Worm (Caenorhabditis elegans) whole organism, L1 larva: ENCODE measurements around the gene ubq-1.

Source experiments
- C16A3.4 ChIP-seq: fragments of 150-350 bp; optimal IDR thresholded peaks from 2 replicates; lab custom pipeline; 2014; ENCODE audit warnings: missing biosample characterization, missing genetic modification characterization
- C34B4.2 ChIP-seq: sonication (generic microtip); optimal IDR thresholded peaks from 2 replicates; lab custom pipeline; 2017; ENCODE audit warnings: mild to moderate bottlenecking, missing genetic modification characterization, missing compliant biosample characterization
- F16B12.6 ChIP-seq: fragments of 150-350 bp; optimal IDR thresholded peaks from 2 replicates; lab custom pipeline; 2014; ENCODE audit warnings: missing biosample characterization, missing genetic modification characterization
- ama-1 ChIP-seq: fragments of 150-350 bp; optimal IDR thresholded peaks from 2 replicates; lab custom pipeline; 2014
- blmp-1 ChIP-seq: fragments of 150-350 bp; optimal IDR thresholded peaks from 2 replicates; lab custom pipeline; 2014; ENCODE audit warnings: missing biosample characterization, missing genetic modification characterization
- ceh-63 ChIP-seq: fragments of 200-800 bp; sonication (Bioruptor generic); optimal IDR thresholded peaks from 2 replicates; lab custom pipeline; 2018; ENCODE audit warnings: mild to moderate bottlenecking, missing genetic modification characterization, missing compliant biosample characterization
- ceh-82 ChIP-seq, 3 experiments: fragments of 150-350 bp in 1 of 3; sonication (generic microtip) in 2 of 3; optimal IDR thresholded peaks; 2 replicates each; lab custom pipeline; 2014 to 2017; ENCODE audit warnings: missing biosample characterization in 3 of 3, missing genetic modification characterization in 3 of 3
- efl-1 ChIP-seq, 4 experiments: fragments of 150-350 bp; optimal IDR thresholded peaks in 3 of 4; peaks in 1 of 4; 1 replicate in 1 of 4; 2 replicates in 3 of 4; lab custom pipeline; 2014; ENCODE audit warnings: missing biosample characterization in 2 of 4, missing genetic modification characterization in 2 of 4, missing genetic modification reagents in 2 of 4
- fkh-4 ChIP-seq: sonication (generic microtip); optimal IDR thresholded peaks from 2 replicates; lab custom pipeline; 2016; ENCODE audit warnings: missing compliant biosample characterization, missing genetic modification characterization, borderline replicate concordance
- irx-1 ChIP-seq: sonication (generic microtip); optimal IDR thresholded peaks from 2 replicates; lab custom pipeline; 2016; ENCODE audit warnings: missing genetic modification characterization, missing compliant biosample characterization
- lin-14 ChIP-seq: fragments of 200-800 bp; sonication (Bioruptor generic); optimal IDR thresholded peaks from 2 replicates; lab custom pipeline; 2018; ENCODE audit warnings: mild to moderate bottlenecking, missing genetic modification characterization, moderate library complexity, missing compliant biosample characterization
- lin-35 ChIP-seq, 2 experiments: fragments of 150-350 bp; optimal IDR thresholded peaks; 2 replicates each; lab custom pipeline; 2014; ENCODE audit warnings: missing biosample characterization in 2 of 2, missing genetic modification characterization in 2 of 2, missing genetic modification reagents in 2 of 2
- mab-9 ChIP-seq: fragments of 200-800 bp; sonication (Bioruptor generic); IDR thresholded peaks from 2 replicates; pipeline ENCODE4 v1.3.6; 2022; ENCODE audit warnings: missing genetic modification reagents, missing genetic modification characterization, missing compliant biosample characterization
- mep-1 ChIP-seq: fragments of 150-350 bp; optimal IDR thresholded peaks from 2 replicates; lab custom pipeline; 2014; ENCODE audit warnings: missing biosample characterization, missing genetic modification characterization
- nhr-19 ChIP-seq: fragments of 200-800 bp; sonication (Bioruptor generic); conservative IDR thresholded peaks from 2 replicates; pipeline ENCODE4 v1.3.6; 2022; ENCODE audit warnings: missing genetic modification characterization, missing compliant biosample characterization
- nhr-71 ChIP-seq: sonication (generic microtip); optimal IDR thresholded peaks from 2 replicates; lab custom pipeline; 2016; ENCODE audit warnings: mild to moderate bottlenecking, missing genetic modification characterization, moderate library complexity, missing compliant biosample characterization
- nhr-77 ChIP-seq: fragments of 150-350 bp; optimal IDR thresholded peaks from 2 replicates; lab custom pipeline; 2014; ENCODE audit warnings: missing biosample characterization, missing genetic modification characterization
- nhr-85 ChIP-seq: sonication (generic microtip); peaks from one replicate; lab custom pipeline; 2016; ENCODE audit warnings: missing genetic modification characterization, inconsistent platforms, missing compliant biosample characterization
- nhr-90 ChIP-seq: sonication (generic microtip); optimal IDR thresholded peaks from 2 replicates; lab custom pipeline; 2016; ENCODE audit warnings: mild to moderate bottlenecking, missing genetic modification characterization, missing compliant biosample characterization; ENCODE audit not compliant: poor library complexity
- pag-3 ChIP-seq: sonication (generic microtip); optimal IDR thresholded peaks from 2 replicates; lab custom pipeline; 2017; ENCODE audit warnings: missing genetic modification characterization, mild to moderate bottlenecking, missing compliant biosample characterization, antibody characterized with exemption, borderline replicate concordance; ENCODE audit not compliant: insufficient read depth
- pax-3 ChIP-seq: fragments of 200-800 bp; sonication (Bioruptor generic); optimal IDR thresholded peaks from 2 replicates; lab custom pipeline; 2018; ENCODE audit warnings: mild to moderate bottlenecking, missing genetic modification characterization, moderate library complexity, missing compliant biosample characterization
- rnt-1 ChIP-seq: sonication (generic microtip); optimal IDR thresholded peaks from 2 replicates; lab custom pipeline; 2016; ENCODE audit warnings: mild to moderate bottlenecking, missing genetic modification characterization, moderate library complexity, missing compliant biosample characterization
- skn-1 ChIP-seq: fragments of 150-350 bp; optimal IDR thresholded peaks from 2 replicates; lab custom pipeline; 2014; ENCODE audit warnings: missing biosample characterization, missing genetic modification characterization
- snpc-4 ChIP-seq: fragments of 150-350 bp; optimal IDR thresholded peaks from 2 replicates; lab custom pipeline; 2014; ENCODE audit warnings: missing biosample characterization, missing genetic modification characterization
- snu-23 ChIP-seq: sonication (generic microtip); optimal IDR thresholded peaks from 2 replicates; lab custom pipeline; 2016; ENCODE audit warnings: missing genetic modification characterization, missing compliant biosample characterization
- sox-4 ChIP-seq: sonication (generic microtip); optimal IDR thresholded peaks from 2 replicates; lab custom pipeline; 2016; ENCODE audit warnings: missing genetic modification characterization, missing compliant biosample characterization
- unc-98 ChIP-seq: fragments of 200-800 bp; sonication (Bioruptor generic); IDR thresholded peaks from 2 replicates; pipeline ENCODE4 v1.3.6; 2022; ENCODE audit warnings: missing genetic modification characterization, missing compliant biosample characterization
- vab-15 ChIP-seq: sonication (generic microtip); optimal IDR thresholded peaks from 2 replicates; lab custom pipeline; 2017; ENCODE audit warnings: missing genotype, mild to moderate bottlenecking, missing genetic modification characterization, missing compliant biosample characterization
- zip-4 ChIP-seq: fragments of 200-800 bp; sonication (Bioruptor generic); optimal IDR thresholded peaks from 2 replicates; lab custom pipeline; 2018; ENCODE audit warnings: mild to moderate bottlenecking, missing genetic modification characterization, moderate library complexity, missing compliant biosample characterization

Gene ubq-1

ce11 chrIII:5951589-5952378 is 11.7 kb downstream of the ubq-1 start (continued):
- TF ChIP-seq sox-4 (tag; lab: Kevin White, UChicago), result no peak
- TF ChIP-seq unc-98 (GFP tag; lab: Robert Waterston, UW), result no peak
- peak in 1 of 3 experiments; percentile 12 for TF ChIP-seq ceh-82 (tag; optimal IDR thresholded peaks at IDR 0.05; lab: Kevin White, UChicago)
- TF ChIP-seq fkh-4 (tag; lab: Kevin White, UChicago), result no peak
- peak; percentile 46 for TF ChIP-seq blmp-1 (tag; lab: Kevin White, UChicago)
- no peak for TF ChIP-seq nhr-90 (tag; lab: Kevin White, UChicago)
- TF ChIP-seq irx-1 (tag; lab: Kevin White, UChicago), result no peak
- TF ChIP-seq rnt-1 (tag; lab: Kevin White, UChicago), result no peak
- no peak for TF ChIP-seq C34B4.2
- TF ChIP-seq ceh-63 (GFP tag; lab: Kevin White, UChicago), result no peak
- TF ChIP-seq lin-14 (GFP tag; lab: Kevin White, UChicago), result peak; percentile 84
- peak; percentile 91 for TF ChIP-seq nhr-85 (tag; lab: Kevin White, UChicago)
- no peak for TF ChIP-seq C16A3.4 (tag; lab: Kevin White, UChicago)
- no peak for TF ChIP-seq pag-3 (tag; lab: Kevin White, UChicago)
- TF ChIP-seq F16B12.6 (tag; lab: Kevin White, UChicago), result peak; percentile 1
- TF ChIP-seq ama-1 (lab: Kevin White, UChicago), result no peak
- no peak for TF ChIP-seq nhr-77 (tag; lab: Kevin White, UChicago)
- TF ChIP-seq zip-4 (GFP tag; lab: Kevin White, UChicago), result no peak
- TF ChIP-seq vab-15 (tag; lab: Kevin White, UChicago), result no peak

- TF ChIP-seq nhr-90 (tag; lab: Kevin White, UChicago) (peak; percentile 4), snu-23 (peak; percentile 5), efl-1 (optimal IDR thresholded peaks at IDR 0.05; lab: Kevin White, UChicago) (no peak), efl-1 (GFP tag; optimal IDR thresholded peaks at IDR 0.05 in 1 of 2; lab: Kevin White, UChicago) (peak in 1 of 2 experiments; percentile 20), mab-9 (GFP tag; lab: Robert Waterston, UW) (no peak), nhr-85 (tag; lab: Kevin White, UChicago) (peak; percentile 58), nhr-71 (tag; lab: Kevin White, UChicago) (peak; percentile 28), lin-35 (GFP tag; optimal IDR thresholded peaks at IDR 0.05; lab: Kevin White, UChicago) (peak in 1 of 2 experiments; percentile 5), pax-3 (no peak), ama-1 (lab: Kevin White, UChicago) (peak; percentile 9)
Measured at ce11 chrIII:5953041-5953912, 13.2 kb downstream of the ubq-1 start.

ce11 chrIII:5953913-5954290 is 13.8 kb downstream of the ubq-1 start:
- no peak for TF ChIP-seq snpc-4 (tag; lab: Kevin White, UChicago)

ce11 chrIII:5958172-5958886 is 18.3 kb downstream of the ubq-1 start, which contains the start of the genes nono-1 and nop-1:
TSS of gene nono-1 (minus strand) at chrIII:5958246.
TSS of gene nop-1 (plus strand) at chrIII:5958722.
- TF ChIP-seq lin-14 (GFP tag; lab: Kevin White, UChicago), result peak; percentile 56
- TF ChIP-seq blmp-1 (tag; lab: Kevin White, UChicago), result peak; percentile 70
- TF ChIP-seq mep-1 (tag; lab: Kevin White, UChicago), result peak; percentile 56
- TF ChIP-seq skn-1 (tag; lab: Kevin White, UChicago), result no peak
- no peak for TF ChIP-seq nhr-19 (GFP tag; lab: Robert Waterston, UW)
- no peak for TF ChIP-seq irx-1 (tag; lab: Kevin White, UChicago)
